Fruit fly (Drosophila melanogaster): ENCODE data around the gene Mdr65.

dm6 chr3L:6192822-6193555, 52.6 kb downstream of the Mdr65 start, which contains the start of the genes Sf3b6 and Tnpo:
- no peak for TF ChIP-seq CG8478 (optimal IDR thresholded peaks at IDR 0.05)
- TF ChIP-seq CTCF (optimal IDR thresholded peaks at IDR 0.05) = peak in 1 of 2 experiments; percentile 4

All from S2 (cell line).